Fruit fly (Drosophila melanogaster) whole organism, embryonic: ENCODE measurements around the gene CG1635.

Source experiments
- Ada2b ChIP-seq: fragments of 200-800 bp; sonication (Bioruptor generic); IDR thresholded peaks from 2 replicates; pipeline ENCODE4 v1.3.6; 2022; ENCODE audit warnings: missing biosample characterization, missing genetic modification characterization
- CG6791 ChIP-seq: fragments of 200-800 bp; sonication (Bioruptor generic); IDR thresholded peaks from 3 replicates; pipeline ENCODE4 v1.3.6; 2022; ENCODE audit warnings: missing biosample characterization, missing genetic modification characterization; ENCODE audit not compliant: partially characterized antibody
- Oaz ChIP-seq: fragments of 200-800 bp; sonication (Bioruptor generic); IDR thresholded peaks from 2 replicates; pipeline ENCODE4 v1.3.6; 2022; ENCODE audit warnings: missing biosample characterization, missing genetic modification characterization
- bsh ChIP-seq, 2 experiments: fragments of 200-800 bp; sonication (Bioruptor generic); optimal IDR thresholded peaks; 2 replicates each; lab custom pipeline; 2017 to 2018; ENCODE audit warnings: mild to moderate bottlenecking in 2 of 2, missing biosample characterization in 2 of 2, missing genetic modification characterization in 2 of 2, moderate library complexity in 1 of 2
- ham ChIP-seq: fragments of 200-800 bp; sonication (Bioruptor generic); IDR thresholded peaks from 2 replicates; pipeline ENCODE4 v1.3.6; 2022; ENCODE audit warnings: missing biosample characterization, missing genetic modification characterization
- psq ChIP-seq: fragments of 200-800 bp; sonication (Bioruptor generic); optimal IDR thresholded peaks from 2 replicates; lab custom pipeline; 2017; ENCODE audit warnings: missing biosample characterization, missing genetic modification characterization

DNA sequence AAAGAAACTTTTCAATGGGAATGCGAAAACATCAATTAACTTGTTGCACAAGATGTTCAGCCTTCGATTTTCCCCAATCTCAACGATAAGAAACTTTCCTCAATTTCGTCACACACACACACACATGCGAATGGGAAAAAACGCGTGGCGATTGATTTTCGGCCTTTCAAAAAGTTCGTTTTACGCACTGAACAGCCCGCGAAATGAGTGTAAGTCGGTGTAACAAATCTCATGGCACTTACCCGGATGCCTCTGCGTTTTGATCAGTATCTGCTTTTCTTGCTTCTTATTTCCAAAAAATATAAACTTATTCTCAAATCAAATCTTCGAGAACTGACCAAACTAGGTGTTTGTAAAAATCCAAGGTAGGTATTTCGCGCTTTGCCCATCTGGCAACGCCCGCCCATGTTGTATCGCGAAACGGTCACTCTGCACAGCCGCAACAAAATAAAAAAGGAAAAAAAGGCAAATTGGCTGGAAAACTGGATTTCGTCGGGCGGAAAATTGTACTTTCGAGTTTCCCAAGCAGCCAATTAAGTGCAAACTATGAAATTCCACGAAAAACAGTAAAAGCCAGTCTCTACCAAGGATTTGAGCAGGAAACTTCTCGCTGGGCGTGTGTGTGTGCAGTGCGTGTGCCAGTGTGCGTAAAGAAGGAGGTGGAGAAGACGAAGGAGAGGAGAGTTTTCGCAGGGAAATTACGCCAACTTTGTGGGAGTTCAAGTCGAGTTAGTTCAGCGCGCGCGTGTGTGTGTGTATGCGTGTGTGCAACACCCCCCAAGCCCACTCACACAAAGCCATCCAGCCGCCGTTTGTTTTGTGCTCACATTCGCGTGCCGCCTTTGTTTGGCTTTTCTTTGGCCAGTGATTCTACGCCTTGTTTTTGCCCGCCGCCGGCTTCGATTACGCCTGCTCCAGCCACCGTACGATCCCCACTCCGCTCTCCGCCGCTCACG lies 22.4 kb downstream of the CG1635 start, which contains the start of gene Med:
- TF ChIP-seq ham (no peak), CG6791 (GFP tag; lab: Robert Waterston, UW) (no peak), psq (peak; percentile 40), bsh (GFP tag; optimal IDR thresholded peaks at IDR 0.05; lab: Kevin White, UChicago) (peak in 1 of 2 experiments; percentile 41), Oaz (GFP tag; lab: Robert Waterston, UW) (no peak), Ada2b (no peak)
